Worm (Caenorhabditis elegans): Measurements from ENCODE around the gene C35A11.2.
A peak's percentile ranks its signal among the peaks of the same experiment; 100 is the strongest.

Gene C35A11.2

DNA sequence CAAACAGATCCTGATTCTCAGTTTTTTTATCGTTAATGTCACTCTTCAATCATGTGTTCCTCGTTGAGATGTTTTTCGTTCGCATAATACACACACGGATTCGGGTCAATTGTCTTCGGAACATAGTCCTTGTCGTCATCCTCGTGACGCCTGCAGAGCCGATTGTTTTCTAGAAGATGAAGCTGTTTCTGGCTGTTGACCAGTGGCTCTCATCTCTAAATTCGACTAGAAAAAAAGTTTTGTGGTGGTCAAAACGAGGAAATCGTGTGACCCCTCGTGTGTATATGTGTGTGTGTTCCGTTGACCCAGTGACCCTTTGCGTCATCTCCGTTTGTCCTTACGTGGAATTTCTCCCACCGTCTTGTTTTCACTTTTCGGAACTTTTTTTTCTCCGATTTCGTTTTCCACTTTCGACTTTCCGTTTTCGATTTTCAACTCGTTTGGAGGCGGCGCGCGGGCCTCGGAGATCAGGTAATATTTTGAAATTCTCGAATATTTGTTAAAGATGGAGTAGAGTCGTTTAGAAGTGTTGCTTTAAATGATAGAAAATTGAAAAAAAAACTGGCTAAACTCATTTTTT, at the start of gene C35A11.2:
C35A11.2 (plus strand) TSS at position 386 of the 580 bp plus-strand sequence.
- TF ChIP-seq him-1 (tag; optimal IDR thresholded peaks at IDR 0.05), result no peak
- no peak for TF ChIP-seq W03F9.2 (tag; optimal IDR thresholded peaks at IDR 0.05)
- no peak for TF ChIP-seq dao-5 (tag; optimal IDR thresholded peaks at IDR 0.05)

DNA sequence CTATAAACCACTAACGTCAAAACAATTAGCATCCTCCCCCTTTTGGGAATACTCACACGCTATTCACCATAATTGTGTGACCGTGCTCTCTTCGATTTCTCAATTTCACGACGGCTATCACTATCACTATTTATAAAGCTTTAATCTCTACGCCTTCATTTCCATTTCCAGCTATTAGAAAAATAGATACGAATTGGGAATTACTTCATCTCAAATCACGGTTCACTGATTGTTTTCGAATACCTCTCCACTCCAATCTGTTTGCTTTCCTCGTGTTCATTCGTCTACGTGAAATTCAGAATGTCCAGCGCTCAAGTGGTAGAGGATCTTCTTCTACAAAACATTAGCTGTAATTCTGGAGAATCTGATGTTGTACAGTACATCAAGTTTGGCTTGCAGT, 49.2 kb upstream of the C35A11.2 start, which contains the start of gene srg-29:
srg-29 (plus strand) TSS at position 301 of the 400 bp plus-strand sequence.
- TF ChIP-seq W03F9.2 (tag; optimal IDR thresholded peaks at IDR 0.05), result no peak

DNA sequence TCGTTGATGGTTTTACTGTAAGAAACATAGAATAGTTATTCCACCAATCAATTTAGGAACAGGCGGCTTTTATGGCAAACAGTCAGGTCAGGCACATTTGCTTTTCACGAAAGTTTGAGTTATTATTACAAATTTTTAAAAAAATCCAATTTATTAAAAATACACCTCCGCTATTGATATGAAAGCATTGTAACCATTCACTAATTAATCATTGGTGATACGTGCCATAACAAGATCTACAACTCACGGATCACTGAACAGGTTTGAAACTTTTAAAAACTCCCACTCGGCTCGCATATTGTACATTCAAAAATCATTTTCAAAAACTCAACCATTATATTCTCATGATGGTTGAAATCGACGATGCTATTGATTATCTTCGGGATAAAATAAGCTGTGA, 46.6 kb upstream of the C35A11.2 start, which contains the start of gene srg-27:
srg-27 (plus strand) TSS at position 301 of the 400 bp plus-strand sequence.
- TF ChIP-seq dao-5 (tag; optimal IDR thresholded peaks at IDR 0.05), result no peak
- TF ChIP-seq him-1 (tag; optimal IDR thresholded peaks at IDR 0.05), result no peak
- no peak for TF ChIP-seq W03F9.2 (tag; optimal IDR thresholded peaks at IDR 0.05)

DNA sequence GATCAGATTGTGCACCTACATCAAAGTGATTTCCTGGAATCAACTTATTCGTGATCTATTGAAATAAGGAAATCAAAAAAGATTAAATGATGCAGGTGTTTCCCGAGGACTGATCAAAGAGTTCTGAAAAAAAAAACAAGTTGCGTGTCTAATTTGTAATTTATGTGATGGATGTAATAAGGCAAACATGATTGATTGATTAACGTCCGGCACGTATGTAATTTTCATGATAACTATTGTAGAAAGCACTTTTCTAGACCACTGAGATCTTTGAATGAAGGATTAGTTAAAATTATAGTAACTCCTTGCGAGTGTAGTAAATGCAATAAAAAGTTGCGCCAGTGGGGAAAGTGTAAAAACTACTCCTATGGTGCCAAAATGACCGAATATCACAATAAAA, 40.7 kb upstream of the C35A11.2 start, which contains the start of gene srg-25:
srg-25 (minus strand) TSS at position 101 of the 400 bp plus-strand sequence.
- TF ChIP-seq dao-5 (tag; optimal IDR thresholded peaks at IDR 0.05) (no peak), him-1 (tag; optimal IDR thresholded peaks at IDR 0.05) (no peak), W03F9.2 (tag; optimal IDR thresholded peaks at IDR 0.05) (no peak)

DNA sequence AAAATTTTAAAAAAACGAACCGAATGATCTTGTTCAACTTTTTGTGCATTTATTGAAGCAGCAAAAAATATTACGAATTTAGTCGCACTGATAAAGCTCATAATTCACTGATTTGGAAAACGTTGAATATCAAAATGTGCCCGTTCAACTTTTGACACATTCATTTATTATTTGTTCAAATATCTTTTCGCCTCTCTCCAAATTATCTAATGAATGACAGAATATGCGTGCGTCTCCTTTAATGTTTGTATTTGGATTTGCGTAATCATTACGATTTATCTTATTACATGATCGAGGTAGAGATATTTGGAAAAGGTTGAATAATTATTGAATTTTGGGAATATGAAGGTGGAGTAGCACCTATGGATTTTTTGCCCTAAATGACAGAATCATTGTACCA, 36.6 kb upstream of the C35A11.2 start, which contains the start of gene T09D3.3:
T09D3.3 (minus strand) TSS at position 101 of the 400 bp plus-strand sequence.
- no peak for TF ChIP-seq him-1 (tag; optimal IDR thresholded peaks at IDR 0.05)
- no peak for TF ChIP-seq W03F9.2 (tag; optimal IDR thresholded peaks at IDR 0.05)
- no peak for TF ChIP-seq dao-5 (tag; optimal IDR thresholded peaks at IDR 0.05)

DNA sequence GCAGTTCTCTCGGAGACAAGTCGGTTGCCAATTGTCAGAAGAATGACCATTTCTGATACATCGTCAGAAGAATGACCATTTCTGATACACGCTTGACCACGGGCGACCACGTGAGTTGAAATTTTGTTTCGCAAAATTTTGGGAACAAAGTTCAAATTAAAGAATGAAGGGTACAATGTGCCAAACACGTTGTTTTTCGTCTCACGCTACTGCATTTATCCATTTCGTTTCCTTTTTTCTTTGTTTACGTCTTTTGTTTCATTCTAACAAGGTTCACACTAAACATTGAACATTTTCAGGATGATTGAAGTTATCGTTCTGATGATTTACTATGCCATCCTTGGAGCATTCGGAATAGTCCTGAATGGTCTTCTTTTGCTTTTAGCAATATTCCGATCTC, 34.6 kb upstream of the C35A11.2 start, which contains the start of gene srd-9:
srd-9 (plus strand) TSS at position 301 of the 400 bp plus-strand sequence.
- no peak for TF ChIP-seq him-1 (tag; optimal IDR thresholded peaks at IDR 0.05)
- no peak for TF ChIP-seq dao-5 (tag; optimal IDR thresholded peaks at IDR 0.05)
- TF ChIP-seq W03F9.2 (tag; optimal IDR thresholded peaks at IDR 0.05), result no peak

DNA sequence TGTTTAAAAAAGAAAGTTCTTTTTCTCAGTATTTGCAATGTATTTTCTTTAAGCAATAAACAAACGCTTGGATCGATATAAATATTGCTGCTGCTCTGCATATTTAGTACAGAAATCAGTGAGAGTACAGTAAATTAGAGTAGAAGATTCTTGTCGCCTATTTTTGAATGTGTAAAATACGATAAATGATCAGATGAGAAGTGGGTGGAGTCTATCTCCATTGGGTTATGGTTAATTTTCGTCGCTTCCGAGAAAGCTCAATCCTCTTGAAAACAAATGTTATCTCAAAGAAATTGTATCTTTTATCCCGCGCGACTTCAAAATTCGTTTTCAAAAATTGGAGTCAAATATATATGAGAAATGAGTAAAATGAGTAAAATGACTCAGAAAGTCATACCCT, 27.3 kb upstream of the C35A11.2 start, which contains the start of gene nhr-216:
nhr-216 (minus strand) TSS at position 101 of the 400 bp plus-strand sequence.
- TF ChIP-seq W03F9.2 (tag; optimal IDR thresholded peaks at IDR 0.05), result no peak
- TF ChIP-seq him-1 (tag; optimal IDR thresholded peaks at IDR 0.05), result no peak
- TF ChIP-seq dao-5 (tag; optimal IDR thresholded peaks at IDR 0.05), result no peak

DNA sequence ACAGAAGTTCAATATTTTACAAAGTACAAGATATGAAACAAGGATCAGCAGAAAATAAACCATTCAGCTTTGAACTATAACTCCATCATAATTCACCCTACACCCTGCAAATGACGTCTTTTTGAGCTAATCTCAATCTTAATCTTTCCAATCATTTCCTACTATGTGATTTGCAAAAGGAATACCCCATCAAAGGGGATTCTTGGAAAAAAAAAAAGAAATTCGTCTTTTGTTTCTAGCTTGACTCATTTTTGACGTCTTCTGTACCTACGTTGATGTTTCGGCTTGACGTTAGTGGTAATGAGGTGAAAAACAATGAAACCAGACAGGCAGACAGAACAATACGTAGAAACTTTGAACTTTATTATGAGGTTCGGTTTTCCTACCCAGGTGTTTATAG, 23.9 kb upstream of the C35A11.2 start:
- TF ChIP-seq dao-5 (tag; optimal IDR thresholded peaks at IDR 0.05), result no peak
- no peak for TF ChIP-seq him-1 (tag; optimal IDR thresholded peaks at IDR 0.05)
- TF ChIP-seq W03F9.2 (tag; optimal IDR thresholded peaks at IDR 0.05), result no peak

DNA sequence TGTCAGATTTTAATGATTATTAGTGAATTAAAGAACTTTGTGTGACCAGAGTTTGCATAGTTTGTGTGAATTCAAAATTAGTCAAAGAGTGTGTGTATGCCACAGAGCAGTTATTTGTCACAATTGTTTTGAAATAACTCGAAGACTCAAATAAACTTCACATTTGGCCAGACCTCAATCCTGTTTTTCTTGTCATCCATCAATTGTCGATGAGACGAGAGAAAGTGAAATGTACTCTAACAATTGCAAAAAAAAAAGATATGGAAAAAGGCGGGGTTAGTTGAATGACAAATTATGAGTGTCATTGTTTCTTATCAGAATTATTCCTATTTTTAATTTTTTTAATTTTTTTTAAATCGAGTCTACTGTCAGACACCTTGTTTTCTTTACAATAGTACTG, 21.2 kb upstream of the C35A11.2 start, which contains the start of gene T09D3.8:
T09D3.8 (plus strand) TSS at position 301 of the 400 bp plus-strand sequence.
- TF ChIP-seq him-1 (tag; optimal IDR thresholded peaks at IDR 0.05) (no peak), dao-5 (tag; optimal IDR thresholded peaks at IDR 0.05) (no peak), W03F9.2 (tag; optimal IDR thresholded peaks at IDR 0.05) (no peak)

DNA sequence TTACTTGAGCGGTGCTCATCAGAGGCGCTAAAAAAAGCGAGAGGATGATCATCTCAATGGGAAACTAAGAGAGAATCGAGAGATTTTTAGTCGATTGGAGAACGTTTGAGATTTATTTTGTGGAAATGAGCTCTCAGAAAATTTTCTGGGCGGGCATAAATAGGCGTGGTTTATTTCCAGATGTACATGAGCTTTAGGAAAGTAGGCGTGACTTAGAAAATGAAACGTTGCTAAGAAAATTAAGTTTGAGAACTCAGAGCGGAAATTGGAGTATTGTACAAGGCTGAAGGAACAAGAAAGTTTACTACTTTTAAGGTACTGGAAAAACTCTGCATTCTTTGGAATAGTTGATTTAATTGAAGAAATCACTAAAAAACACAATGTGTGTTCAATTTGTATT, 17.3 kb upstream of the C35A11.2 start, which contains the start of gene T09D3.9:
T09D3.9 (minus strand) TSS at position 101 of the 400 bp plus-strand sequence.
- TF ChIP-seq W03F9.2 (tag; optimal IDR thresholded peaks at IDR 0.05), result no peak
- TF ChIP-seq dao-5 (tag; optimal IDR thresholded peaks at IDR 0.05), result no peak
- no peak for TF ChIP-seq him-1 (tag; optimal IDR thresholded peaks at IDR 0.05)

DNA sequence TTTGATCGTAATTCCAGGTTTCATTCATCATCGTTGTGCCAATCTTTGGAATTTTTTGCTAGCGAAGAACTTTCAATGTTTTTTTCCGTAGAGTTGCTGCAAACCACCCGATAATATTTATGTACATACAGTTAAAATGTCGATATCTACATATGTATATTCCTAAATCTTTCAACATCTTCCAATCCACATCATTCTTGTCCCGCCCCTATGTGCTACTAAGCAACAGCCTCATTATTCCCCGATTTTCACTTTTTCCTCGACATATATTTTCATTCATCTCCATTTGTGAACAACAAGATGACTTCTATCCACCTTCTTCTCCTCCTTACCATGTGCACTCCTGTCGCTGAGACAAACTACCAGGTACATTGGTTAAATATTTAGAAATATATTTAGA, 14.0 kb upstream of the C35A11.2 start, which contains the start of gene C35A11.3:
C35A11.3 (plus strand) TSS at position 301 of the 400 bp plus-strand sequence.
- no peak for TF ChIP-seq dao-5 (tag; optimal IDR thresholded peaks at IDR 0.05)
- no peak for TF ChIP-seq W03F9.2 (tag; optimal IDR thresholded peaks at IDR 0.05)
- TF ChIP-seq him-1 (tag; optimal IDR thresholded peaks at IDR 0.05), result no peak

DNA sequence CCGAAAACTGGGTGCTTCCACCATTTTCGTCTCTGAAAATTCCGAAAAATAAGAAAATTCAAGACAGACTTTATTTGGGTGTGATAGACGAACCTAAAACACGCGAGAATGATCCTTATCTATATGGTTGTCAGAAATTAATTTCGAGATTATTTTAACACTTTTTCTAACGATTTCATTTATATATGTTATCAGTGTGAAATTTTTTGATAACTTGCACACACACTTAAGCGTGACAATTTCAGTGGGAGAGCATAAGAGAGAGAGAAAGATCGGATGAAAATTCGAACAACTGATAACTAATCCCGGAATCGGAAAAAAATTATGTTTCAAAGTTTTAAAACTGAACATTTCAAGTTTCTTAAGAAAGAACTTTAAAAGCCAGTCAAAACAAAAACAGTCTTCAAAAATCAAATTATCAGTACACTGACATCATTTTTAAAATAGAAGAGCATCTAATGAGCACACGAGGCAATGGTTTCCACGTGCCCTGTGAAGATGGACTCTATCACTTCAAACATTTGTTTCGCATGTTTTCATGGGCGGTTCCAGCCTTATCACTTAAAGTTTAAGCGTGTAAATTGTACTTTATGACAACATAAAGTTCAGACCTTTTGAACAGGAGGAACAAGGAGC, 7.0 kb downstream of the C35A11.2 start, which contains the start of gene C35A11.4:
C35A11.4 (minus strand) TSS at position 156 of the 636 bp plus-strand sequence.
- no peak for TF ChIP-seq him-1 (tag; optimal IDR thresholded peaks at IDR 0.05)
- no peak for TF ChIP-seq dao-5 (tag; optimal IDR thresholded peaks at IDR 0.05)
- TF ChIP-seq W03F9.2 (tag; optimal IDR thresholded peaks at IDR 0.05), result no peak

DNA sequence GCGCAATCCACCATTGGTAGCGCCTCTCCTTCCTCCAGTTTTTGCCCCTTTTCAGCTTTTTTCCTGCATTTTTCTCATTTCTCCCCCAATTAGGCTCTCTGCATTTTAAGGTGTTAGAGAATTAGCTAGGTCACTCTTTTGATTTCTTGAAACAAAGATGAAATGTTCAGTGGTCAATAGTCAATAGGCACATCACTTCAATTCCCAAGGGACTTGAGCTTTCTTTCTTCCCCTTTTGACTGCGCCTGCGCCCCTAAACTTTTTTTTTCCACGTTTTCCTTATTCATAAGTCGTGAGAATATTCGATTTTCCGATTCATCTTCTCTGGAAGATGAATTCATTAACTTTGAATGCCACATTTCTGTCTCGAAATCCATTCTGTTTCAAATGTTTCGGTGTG, 17.8 kb downstream of the C35A11.2 start:
- TF ChIP-seq him-1 (tag; optimal IDR thresholded peaks at IDR 0.05), result peak; percentile 13
- TF ChIP-seq dao-5 (tag; optimal IDR thresholded peaks at IDR 0.05), result no peak

DNA sequence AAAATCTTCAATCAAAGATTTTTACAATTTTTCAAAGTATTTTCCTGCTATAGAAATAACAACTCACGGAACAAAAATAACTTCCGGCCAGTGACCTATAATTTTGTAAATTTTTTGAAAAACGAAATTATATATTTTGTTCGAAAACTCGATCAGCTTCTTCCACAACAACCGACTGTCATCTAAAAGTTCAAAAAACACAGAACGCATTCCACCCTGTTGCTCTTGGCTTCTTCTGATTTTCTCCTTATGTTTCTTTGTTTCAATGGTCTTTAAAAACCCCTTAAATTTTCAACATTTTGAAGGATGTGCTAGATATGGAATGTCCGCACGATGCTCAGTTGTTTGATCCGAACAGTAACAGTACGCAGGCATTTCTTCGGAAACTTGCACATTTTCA, 19.0 kb downstream of the C35A11.2 start, which contains the start of gene dmsr-7:
dmsr-7 (plus strand) TSS at position 301 of the 400 bp plus-strand sequence.
- TF ChIP-seq W03F9.2 (tag; optimal IDR thresholded peaks at IDR 0.05), result no peak

Data from whole organism, L4/young adult.